Fruit fly (Drosophila melanogaster) whole organism, embryonic: ENCODE results near the gene Tsp29Fb.

Source experiments
- ATbp ChIP-seq: fragments of 200-800 bp; sonication (Bioruptor generic); optimal IDR thresholded peaks from 2 replicates; lab custom pipeline; 2017; ENCODE audit warnings: missing biosample characterization, mild to moderate bottlenecking, missing genetic modification characterization, missing genetic modification reagents
- Bgb ChIP-seq: fragments of 200-800 bp; sonication (Bioruptor generic); IDR thresholded peaks from 2 replicates; pipeline ENCODE4 v1.3.6; 2022; ENCODE audit warnings: missing biosample characterization, missing genetic modification characterization; ENCODE audit not compliant: partially characterized antibody
- CG10209 ChIP-seq: fragments of 200-800 bp; sonication (Bioruptor generic); optimal IDR thresholded peaks from 3 replicates; lab custom pipeline; 2017; ENCODE audit warnings: missing biosample characterization, mild to moderate bottlenecking, missing genetic modification characterization, missing genetic modification reagents
- CG12236 ChIP-seq: fragments of 200-800 bp; sonication (Bioruptor generic); optimal IDR thresholded peaks from 2 replicates; lab custom pipeline; 2016; ENCODE audit warnings: missing biosample characterization, missing genetic modification characterization
- CG12299 ChIP-seq: fragments of 200-800 bp; sonication (Bioruptor generic); optimal IDR thresholded peaks from 2 replicates; lab custom pipeline; 2018; ENCODE audit warnings: missing biosample characterization, mild to moderate bottlenecking, missing genetic modification characterization
- CG13123 ChIP-seq: fragments of 200-800 bp; sonication (Bioruptor generic); optimal IDR thresholded peaks from 2 replicates; lab custom pipeline; 2016; ENCODE audit warnings: missing biosample characterization, missing genetic modification characterization
- CG13287 ChIP-seq: fragments of 200-800 bp; sonication (Bioruptor generic); IDR thresholded peaks from 2 replicates; pipeline ENCODE4 v1.3.6; 2022; ENCODE audit warnings: missing biosample characterization, missing genetic modification characterization; ENCODE audit not compliant: partially characterized antibody
- CG13424 ChIP-seq: fragments of 200-800 bp; sonication (Bioruptor generic); optimal IDR thresholded peaks from 2 replicates; lab custom pipeline; 2019; ENCODE audit warnings: missing biosample characterization, mild to moderate bottlenecking, missing genetic modification characterization, moderate library complexity
- CG14014 ChIP-seq: fragments of 200-800 bp; sonication (Bioruptor generic); IDR thresholded peaks from 2 replicates; pipeline ENCODE4 v1.3.6; 2022; ENCODE audit warnings: missing biosample characterization, missing genetic modification characterization
- CG14860 ChIP-seq: fragments of 200-800 bp; sonication (Bioruptor generic); IDR thresholded peaks from 3 replicates; pipeline ENCODE4 v1.3.6; 2022; ENCODE audit warnings: missing biosample characterization, missing genetic modification characterization; ENCODE audit not compliant: partially characterized antibody
- CG15269 ChIP-seq: fragments of 200-800 bp; sonication (Bioruptor generic); optimal IDR thresholded peaks from 2 replicates; lab custom pipeline; 2018; ENCODE audit warnings: missing biosample characterization, mild to moderate bottlenecking, missing genetic modification characterization, moderate library complexity
- CG15514 ChIP-seq: fragments of 200-800 bp; sonication (Bioruptor generic); optimal IDR thresholded peaks from 3 replicates; lab custom pipeline; 2017; ENCODE audit warnings: missing biosample characterization, missing genetic modification characterization, mild to moderate bottlenecking, moderate library complexity, missing genetic modification reagents
- CG15601 ChIP-seq: fragments of 200-800 bp; sonication (Bioruptor generic); optimal IDR thresholded peaks from 3 replicates; lab custom pipeline; 2019; ENCODE audit warnings: missing biosample characterization, mild to moderate bottlenecking, missing genetic modification characterization, moderate library complexity
- CG15696 ChIP-seq: fragments of 200-800 bp; sonication (Bioruptor generic); optimal IDR thresholded peaks from 2 replicates; lab custom pipeline; 2019; ENCODE audit warnings: missing biosample characterization, mild to moderate bottlenecking, missing genetic modification characterization, moderate library complexity
- CG16813 ChIP-seq: fragments of 200-800 bp; sonication (Bioruptor generic); IDR thresholded peaks from 3 replicates; pipeline ENCODE4 v1.3.6; 2022; ENCODE audit warnings: missing biosample characterization, missing genetic modification characterization; ENCODE audit not compliant: partially characterized antibody
- CG17361 ChIP-seq: fragments of 200-800 bp; sonication (Bioruptor generic); IDR thresholded peaks from 3 replicates; pipeline ENCODE4 v1.3.6; 2022; ENCODE audit warnings: missing biosample characterization, missing genetic modification characterization
- CG3065 ChIP-seq: fragments of 200-800 bp; sonication (Bioruptor generic); optimal IDR thresholded peaks from 2 replicates; lab custom pipeline; 2016; ENCODE audit warnings: missing biosample characterization, missing genetic modification characterization
- CG32772 ChIP-seq: fragments of 200-800 bp; sonication (Bioruptor generic); IDR thresholded peaks from 2 replicates; pipeline ENCODE4 v1.3.6; 2022; ENCODE audit warnings: missing biosample characterization, missing genetic modification characterization
- CG33557 ChIP-seq: fragments of 200-800 bp; sonication (Bioruptor generic); optimal IDR thresholded peaks from 2 replicates; lab custom pipeline; 2019; ENCODE audit warnings: missing biosample characterization, mild to moderate bottlenecking, missing genetic modification characterization, moderate library complexity
- CG6689 ChIP-seq: fragments of 200-800 bp; sonication (Bioruptor generic); IDR thresholded peaks from 2 replicates; pipeline ENCODE4 v1.3.6; 2022; ENCODE audit warnings: missing biosample characterization, missing genetic modification characterization
- CG7357 ChIP-seq: fragments of 200-800 bp; sonication (Bioruptor generic); IDR thresholded peaks from 3 replicates; pipeline ENCODE4 v1.3.6; 2022; ENCODE audit warnings: missing biosample characterization, missing genetic modification characterization
- CG8281 ChIP-seq: fragments of 200-800 bp; sonication (Bioruptor generic); optimal IDR thresholded peaks from 2 replicates; lab custom pipeline; 2018; ENCODE audit warnings: missing biosample characterization, mild to moderate bottlenecking, missing genetic modification characterization, moderate library complexity
- CG8359 ChIP-seq: fragments of 200-800 bp; sonication (Bioruptor generic); optimal IDR thresholded peaks from 2 replicates; lab custom pipeline; 2017; ENCODE audit warnings: missing biosample characterization, mild to moderate bottlenecking, missing genetic modification characterization, borderline replicate concordance
- CG8924 ChIP-seq: fragments of 200-800 bp; optimal IDR thresholded peaks from 3 replicates; lab custom pipeline; 2019; ENCODE audit warnings: missing biosample characterization, mild to moderate bottlenecking, missing genetic modification characterization, moderate library complexity
- CrebB ChIP-seq: fragments of 200-800 bp; sonication (Bioruptor generic); optimal IDR thresholded peaks from 3 replicates; lab custom pipeline; 2018; ENCODE audit warnings: missing biosample characterization, mild to moderate bottlenecking, missing genetic modification characterization
- Dref ChIP-seq: fragments of 200-800 bp; sonication (Bioruptor generic); IDR thresholded peaks from 2 replicates; pipeline ENCODE4 v1.3.6; 2022; ENCODE audit warnings: missing biosample characterization, missing genetic modification characterization
- Fer1 ChIP-seq: fragments of 200-800 bp; sonication (Bioruptor generic); optimal IDR thresholded peaks from 2 replicates; lab custom pipeline; 2017; ENCODE audit warnings: missing biosample characterization, mild to moderate bottlenecking, missing genetic modification characterization
- Fer3 ChIP-seq: fragments of 200-800 bp; sonication (Bioruptor generic); optimal IDR thresholded peaks from 2 replicates; lab custom pipeline; 2018; ENCODE audit warnings: missing biosample characterization, mild to moderate bottlenecking, missing genetic modification characterization, moderate library complexity
- Hr39 ChIP-seq: fragments of >200 bp; optimal IDR thresholded peaks from 2 replicates; lab custom pipeline; 2017
- Max ChIP-seq: fragments of 200-800 bp; sonication (Bioruptor generic); optimal IDR thresholded peaks from 2 replicates; lab custom pipeline; 2016; ENCODE audit warnings: missing biosample characterization, mild to moderate bottlenecking, missing genetic modification characterization
- ac ChIP-seq: fragments of 200-800 bp; sonication (Bioruptor generic); optimal IDR thresholded peaks from 3 replicates; lab custom pipeline; 2017; ENCODE audit warnings: missing biosample characterization, mild to moderate bottlenecking, missing genetic modification characterization
- al ChIP-seq: fragments of 200-800 bp; sonication (Bioruptor generic); IDR thresholded peaks from 2 replicates; pipeline ENCODE4 v1.3.6; 2022; ENCODE audit warnings: missing biosample characterization, missing genetic modification characterization
- ash1 ChIP-seq: fragments of 200-800 bp; sonication (Bioruptor generic); optimal IDR thresholded peaks from 2 replicates; lab custom pipeline; 2018; ENCODE audit warnings: missing biosample characterization, mild to moderate bottlenecking, missing genetic modification characterization
- crc ChIP-seq: fragments of 200-800 bp; sonication (Bioruptor generic); optimal IDR thresholded peaks from 2 replicates; lab custom pipeline; 2016; ENCODE audit warnings: missing biosample characterization, missing genetic modification characterization
- danr ChIP-seq: fragments of 200-800 bp; sonication (Bioruptor generic); IDR thresholded peaks from 2 replicates; pipeline ENCODE4 v1.3.6; 2022; ENCODE audit warnings: missing biosample characterization, missing genetic modification characterization
- dmrt99B ChIP-seq: fragments of 200-800 bp; sonication (Bioruptor generic); optimal IDR thresholded peaks from 2 replicates; lab custom pipeline; 2018; ENCODE audit warnings: missing biosample characterization, mild to moderate bottlenecking, missing genetic modification characterization, moderate library complexity
- exex ChIP-seq: fragments of 200-800 bp; sonication (Bioruptor generic); optimal IDR thresholded peaks from 4 replicates; lab custom pipeline; 2018; ENCODE audit warnings: missing biosample characterization, mild to moderate bottlenecking, missing genetic modification characterization, moderate library complexity
- eyg ChIP-seq: fragments of 200-800 bp; sonication (Bioruptor generic); optimal IDR thresholded peaks from 3 replicates; lab custom pipeline; 2016; ENCODE audit warnings: missing biosample characterization, missing genetic modification characterization
- grau ChIP-seq: fragments of 200-800 bp; optimal IDR thresholded peaks from 3 replicates; lab custom pipeline; 2019; ENCODE audit warnings: missing biosample characterization, mild to moderate bottlenecking, missing genetic modification characterization, moderate library complexity
- hbn ChIP-seq: fragments of 200-800 bp; sonication (Bioruptor generic); IDR thresholded peaks from 2 replicates; pipeline ENCODE4 v1.3.6; 2022; ENCODE audit warnings: missing biosample characterization, missing genetic modification characterization; ENCODE audit not compliant: partially characterized antibody
- ken ChIP-seq: fragments of 200-800 bp; sonication (Bioruptor generic); IDR thresholded peaks from 3 replicates; pipeline ENCODE4 v1.3.6; 2022; ENCODE audit warnings: missing biosample characterization, missing genetic modification characterization
- lilli ChIP-seq: fragments of 200-800 bp; sonication (Bioruptor generic); optimal IDR thresholded peaks from 3 replicates; lab custom pipeline; 2016; ENCODE audit warnings: missing biosample characterization, missing genetic modification characterization
- mirr ChIP-seq: fragments of 200-800 bp; sonication (Bioruptor generic); optimal IDR thresholded peaks from 3 replicates; lab custom pipeline; 2018; ENCODE audit warnings: missing biosample characterization, mild to moderate bottlenecking, missing genetic modification characterization
- nmo ChIP-seq: fragments of 200-800 bp; sonication (Bioruptor generic); optimal IDR thresholded peaks from 2 replicates; lab custom pipeline; 2018; ENCODE audit warnings: missing biosample characterization, mild to moderate bottlenecking, missing genetic modification characterization, moderate library complexity
- peb ChIP-seq: fragments of 200-800 bp; sonication (Bioruptor generic); IDR thresholded peaks from 2 replicates; pipeline ENCODE4 v1.3.6; 2022; ENCODE audit warnings: missing biosample characterization, missing genetic modification characterization
- psq ChIP-seq: fragments of 200-800 bp; sonication (Bioruptor generic); optimal IDR thresholded peaks from 2 replicates; lab custom pipeline; 2017; ENCODE audit warnings: missing biosample characterization, missing genetic modification characterization
- slou ChIP-seq: fragments of 200-800 bp; sonication (Bioruptor generic); optimal IDR thresholded peaks from 3 replicates; lab custom pipeline; 2016; ENCODE audit warnings: missing biosample characterization, missing genetic modification characterization
- stwl ChIP-seq: fragments of 200-800 bp; sonication (Bioruptor generic); optimal IDR thresholded peaks from 3 replicates; lab custom pipeline; 2018; ENCODE audit warnings: missing biosample characterization, mild to moderate bottlenecking, missing genetic modification characterization, moderate library complexity
- unpg ChIP-seq: fragments of 200-800 bp; sonication (Bioruptor generic); optimal IDR thresholded peaks from 3 replicates; lab custom pipeline; 2018; ENCODE audit warnings: missing biosample characterization, mild to moderate bottlenecking, missing genetic modification characterization, moderate library complexity
- vvl ChIP-seq: fragments of 200-800 bp; sonication (Bioruptor generic); IDR thresholded peaks from 2 replicates; pipeline ENCODE4 v1.3.6; 2022; ENCODE audit warnings: missing biosample characterization, missing genetic modification characterization

The Tsp29Fb gene

DNA sequence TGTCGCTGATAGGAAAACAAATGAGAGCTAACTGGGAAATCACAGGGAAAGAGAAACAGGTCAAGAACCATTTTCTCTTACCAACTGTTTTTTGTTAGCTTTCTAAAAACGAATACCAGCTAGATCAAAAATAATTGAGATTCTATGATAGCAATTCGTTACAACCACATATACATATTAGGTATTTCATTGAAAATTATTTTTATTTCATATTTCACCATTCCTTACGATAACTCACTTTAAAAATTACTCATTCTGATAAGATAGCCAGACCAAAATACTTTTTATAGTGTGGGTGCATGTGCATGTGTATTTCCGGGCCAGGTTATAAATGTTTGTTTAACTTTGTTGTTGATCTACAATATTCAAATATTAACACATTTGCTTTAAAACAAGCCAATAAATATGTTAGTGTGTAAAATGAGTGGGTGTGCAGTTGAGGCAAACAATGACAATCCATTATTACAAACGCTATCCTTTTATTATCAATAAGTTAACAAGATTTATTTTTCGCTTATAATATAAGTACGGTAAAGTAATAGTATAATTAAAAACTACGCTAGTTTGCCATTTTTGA, 735 bp downstream of the Tsp29Fb start (continued):
- TF ChIP-seq psq (GFP tag; lab: Kevin White, UChicago) (no peak), CG8924 (tag; lab: Kevin White, UChicago) (peak; percentile 5), peb (GFP tag; lab: Robert Waterston, UW) (no peak), CG15696 (no peak), ash1 (GFP tag; lab: Kevin White, UChicago) (no peak), CrebB (tag; lab: Kevin White, UChicago) (peak; percentile 29), Bgb (no peak), CG13424 (peak; percentile 25), CG7357 (no peak), CG8281 (peak; percentile 73), mirr (GFP tag; lab: Kevin White, UChicago) (peak; percentile 21), al (GFP tag; lab: Robert Waterston, UW) (no peak), Max (GFP tag; lab: Kevin White, UChicago) (no peak), CG12236 (GFP tag; lab: Kevin White, UChicago) (no peak), unpg (peak; percentile 41), danr (no peak), Dref (GFP tag; lab: Robert Waterston, UW) (no peak), CG3065 (GFP tag; lab: Kevin White, UChicago) (no peak), nmo (no peak), CG8359 (GFP tag; lab: Kevin White, UChicago) (no peak), CG33557 (GFP tag; lab: Kevin White, UChicago) (no peak), CG15269 (peak; percentile 56), CG15601 (peak; percentile 54), CG32772 (GFP tag; lab: Robert Waterston, UW) (no peak), ATbp (GFP tag; lab: Kevin White, UChicago) (peak; percentile 57), CG12299 (tag; lab: Kevin White, UChicago) (peak; percentile 59), eyg (GFP tag; lab: Kevin White, UChicago) (no peak), grau (tag; lab: Kevin White, UChicago) (peak; percentile 1), Fer3 (tag; lab: Kevin White, UChicago) (peak; percentile 30), CG10209 (GFP tag; lab: Kevin White, UChicago) (peak; percentile 5), ac (no peak), CG16813 (GFP tag; lab: Robert Waterston, UW) (no peak), crc (GFP tag; lab: Kevin White, UChicago) (no peak), CG13123 (GFP tag; lab: Kevin White, UChicago) (no peak), hbn (GFP tag; lab: Robert Waterston, UW) (no peak), CG13287 (GFP tag; lab: Robert Waterston, UW) (no peak), vvl (GFP tag; lab: Robert Waterston, UW) (no peak), CG14860 (GFP tag; lab: Robert Waterston, UW) (no peak), lilli (GFP tag; lab: Kevin White, UChicago) (no peak), Hr39 (lab: Kevin White, UChicago) (no peak), CG15514 (GFP tag; lab: Kevin White, UChicago) (peak; percentile 34), CG17361 (GFP tag; lab: Robert Waterston, UW) (no peak), Fer1 (GFP tag; lab: Kevin White, UChicago) (peak; percentile 36), CG14014 (GFP tag; lab: Robert Waterston, UW) (no peak; the same call in 1 of the 2 replicates), ken (no peak), exex (peak; percentile 28), slou (GFP tag; lab: Kevin White, UChicago) (no peak), CG6689 (GFP tag; lab: Robert Waterston, UW) (no peak), dmrt99B (tag; lab: Kevin White, UChicago) (peak; percentile 33), stwl (no peak)
